Worm (Caenorhabditis elegans): ENCODE data around the gene dat-1.

ce11 chrIII:9228722-9229121 is 14.1 kb upstream of the dat-1 start, which contains the start of gene rnr-1:
- TF ChIP-seq sptf-1 (tag; optimal IDR thresholded peaks at IDR 0.05) (no peak), mep-1 (tag; optimal IDR thresholded peaks at IDR 0.05) (no peak), nhr-76 (tag; optimal IDR thresholded peaks at IDR 0.05) (no peak), mab-5 (tag; optimal IDR thresholded peaks at IDR 0.05) (no peak), pha-4 (tag; optimal IDR thresholded peaks at IDR 0.05) (no peak), blmp-1 (tag; optimal IDR thresholded peaks at IDR 0.05) (no peak), snpc-4 (tag; optimal IDR thresholded peaks at IDR 0.05) (no peak)
